Fruit fly (Drosophila melanogaster): ENCODE measurements around the gene HP4.

HP4 gene

dm6 chr3L:7978777-7979649, 3.1 kb upstream of the HP4 start, which contains the start of gene nmo (continued):
- no peak for TF ChIP-seq CG1602 (GFP tag; optimal IDR thresholded peaks at IDR 0.05)
- no peak for TF ChIP-seq sim (GFP tag; IDR thresholded peaks at IDR 0.05)
- peak; percentile 84 for TF ChIP-seq Myb (GFP tag; optimal IDR thresholded peaks at IDR 0.05)
- no peak for TF ChIP-seq Spps (tag; optimal IDR thresholded peaks at IDR 0.05)
- TF ChIP-seq CG7786 (GFP tag; optimal IDR thresholded peaks at IDR 0.05) = no peak
- TF ChIP-seq CG32772 (GFP tag; IDR thresholded peaks at IDR 0.05) = no peak
- TF ChIP-seq TFAM (GFP tag; optimal IDR thresholded peaks at IDR 0.05) = peak; percentile 6
- TF ChIP-seq croc (GFP tag; conservative IDR thresholded peaks at IDR 0.05) = no peak
- TF ChIP-seq CG2116 (GFP tag; optimal IDR thresholded peaks at IDR 0.05) = peak; percentile 71
- peak; percentile 54 for TF ChIP-seq nom (GFP tag; optimal IDR thresholded peaks at IDR 0.05)
- no peak for TF ChIP-seq CG6175 (GFP tag; IDR thresholded peaks at IDR 0.05)
- TF ChIP-seq sens-2 (GFP tag; IDR thresholded peaks at IDR 0.05) = no peak
- TF ChIP-seq fd96Cb (tag; optimal IDR thresholded peaks at IDR 0.05) = no peak
- TF ChIP-seq CG12942 (GFP tag; optimal IDR thresholded peaks at IDR 0.05) = no peak
- TF ChIP-seq CG1647 (GFP tag; optimal IDR thresholded peaks at IDR 0.05) = no peak
- peak; percentile 43 for TF ChIP-seq CG17186 (GFP tag; optimal IDR thresholded peaks at IDR 0.05)
- TF ChIP-seq btn (GFP tag; optimal IDR thresholded peaks at IDR 0.05) = no peak
- no peak for TF ChIP-seq CG12155 (GFP tag; optimal IDR thresholded peaks at IDR 0.05)
- TF ChIP-seq Doc3 (GFP tag; IDR thresholded peaks at IDR 0.05; ENCODE audit: partially characterized antibody) = no peak; the same call in 2 of the 3 replicates
- TF ChIP-seq exex (tag; optimal IDR thresholded peaks at IDR 0.05) = no peak
- no peak for TF ChIP-seq CG11398 (GFP tag; optimal IDR thresholded peaks at IDR 0.05)
- no peak for TF ChIP-seq CG8478 (optimal IDR thresholded peaks at IDR 0.05)
- TF ChIP-seq CG9437 (GFP tag; optimal IDR thresholded peaks at IDR 0.05) = no peak
- TF ChIP-seq CHES-1-like (GFP tag; optimal IDR thresholded peaks at IDR 0.05) = peak; percentile 26
- no peak for TF ChIP-seq Oaz (GFP tag; IDR thresholded peaks at IDR 0.05)
- no peak for TF ChIP-seq CG9609 (GFP tag; optimal IDR thresholded peaks at IDR 0.05)
- TF ChIP-seq fd102C (GFP tag; optimal IDR thresholded peaks at IDR 0.05) = no peak
- TF ChIP-seq CG7963 (GFP tag; IDR thresholded peaks at IDR 0.05; ENCODE audit: partially characterized antibody) = no peak
- no peak for TF ChIP-seq CG14860 (GFP tag; IDR thresholded peaks at IDR 0.05; ENCODE audit: partially characterized antibody)
- no peak for TF ChIP-seq cato (GFP tag; optimal IDR thresholded peaks at IDR 0.05; ENCODE audit: borderline replicate concordance)
- no peak for TF ChIP-seq dmrt11E (tag; optimal IDR thresholded peaks at IDR 0.05)
- TF ChIP-seq dm (GFP tag; optimal IDR thresholded peaks at IDR 0.05) = no peak
- TF ChIP-seq wdn (GFP tag; IDR thresholded peaks at IDR 0.05) = no peak
- TF ChIP-seq sr (GFP tag; IDR thresholded peaks at IDR 0.05) = no peak
- no peak for TF ChIP-seq seq (GFP tag; IDR thresholded peaks at IDR 0.05)
- TF ChIP-seq twi (tag; optimal IDR thresholded peaks at IDR 0.05) = no peak
- TF ChIP-seq HLHmδ (GFP tag; optimal IDR thresholded peaks at IDR 0.05) = peak; percentile 51
- peak; percentile 50 for TF ChIP-seq CG6272 (GFP tag; IDR thresholded peaks at IDR 0.05)
- TF ChIP-seq cad (GFP tag; optimal IDR thresholded peaks at IDR 0.05) = no peak
- no peak for TF ChIP-seq CG7987 (GFP tag; optimal IDR thresholded peaks at IDR 0.05)
- no peak for TF ChIP-seq wor (GFP tag; IDR thresholded peaks at IDR 0.05)
- peak in 1 of 2 experiments; percentile 13 for TF ChIP-seq Pdp1 (GFP tag; optimal IDR thresholded peaks at IDR 0.05)
- TF ChIP-seq H15 (GFP tag; IDR thresholded peaks at IDR 0.05) = no peak
- no peak for TF ChIP-seq E2f2 (GFP tag; IDR thresholded peaks at IDR 0.05)
- TF ChIP-seq YL-1 (GFP tag; optimal IDR thresholded peaks at IDR 0.05) = no peak
- no peak for TF ChIP-seq Neu2 (GFP tag; optimal IDR thresholded peaks at IDR 0.05; ENCODE audit: borderline replicate concordance)
- TF ChIP-seq crp (GFP tag; optimal IDR thresholded peaks at IDR 0.05) = peak in 1 of 2 experiments; percentile 83
- TF ChIP-seq HLH3B (GFP tag; IDR thresholded peaks at IDR 0.05) = no peak
- TF ChIP-seq CG32532 (GFP tag; IDR thresholded peaks at IDR 0.05) = no peak
- peak; percentile 70 for TF ChIP-seq CG33213 (GFP tag; optimal IDR thresholded peaks at IDR 0.05)

Measured in whole organism, embryonic.